Worm (Caenorhabditis elegans) whole organism, L3 larva: ENCODE results near the gene F37C4.8.

ENCODE experiments used
- R02D3.7 ChIP-seq: fragments of 150-350 bp; optimal IDR thresholded peaks from 2 replicates; lab custom pipeline; 2014; ENCODE audit warnings: missing biosample characterization, missing genetic modification characterization
- ama-1 ChIP-seq: fragments of 150-350 bp; optimal IDR thresholded peaks from 2 replicates; lab custom pipeline; 2018
- ceh-16 ChIP-seq: sonication (generic microtip); optimal IDR thresholded peaks from 2 replicates; lab custom pipeline; 2017; ENCODE audit warnings: missing biosample characterization, missing genetic modification characterization
- ceh-28 ChIP-seq: fragments of 150-350 bp; optimal IDR thresholded peaks from 2 replicates; lab custom pipeline; 2014; ENCODE audit warnings: missing biosample characterization, missing genetic modification reagents, missing genetic modification characterization
- elt-2 ChIP-seq: sonication (generic microtip); optimal IDR thresholded peaks from 2 replicates; lab custom pipeline; 2016; ENCODE audit warnings: missing genetic modification reagents, mild to moderate bottlenecking, missing genetic modification characterization, missing compliant biosample characterization
- lin-39 ChIP-seq: fragments of 150-350 bp; optimal IDR thresholded peaks from 2 replicates; lab custom pipeline; 2018; ENCODE audit warnings: missing biosample characterization, missing genetic modification reagents, missing genetic modification characterization
- nhr-28 ChIP-seq: fragments of 150-350 bp; optimal IDR thresholded peaks from 2 replicates; lab custom pipeline; 2014; ENCODE audit warnings: missing biosample characterization, missing genetic modification characterization
- pqm-1 ChIP-seq: fragments of 150-350 bp; optimal IDR thresholded peaks from 2 replicates; lab custom pipeline; 2017; ENCODE audit warnings: missing biosample characterization, missing genetic modification characterization, inconsistent platforms
- sea-2 ChIP-seq: fragments of 150-350 bp; sonication (generic microtip); optimal IDR thresholded peaks from 4 replicates; lab custom pipeline; 2014; ENCODE audit warnings: missing biosample characterization, missing genetic modification reagents, missing genetic modification characterization
- snpc-4 ChIP-seq: fragments of 150-350 bp; optimal IDR thresholded peaks from 2 replicates; lab custom pipeline; 2014; ENCODE audit warnings: missing biosample characterization, missing genetic modification characterization
- tbx-2 ChIP-seq: sonication (generic microtip); optimal IDR thresholded peaks from 2 replicates; lab custom pipeline; 2016; ENCODE audit warnings: mild to moderate bottlenecking, missing genetic modification characterization, missing compliant biosample characterization
- unc-62 ChIP-seq: fragments of 150-350 bp; sonication (generic microtip); optimal IDR thresholded peaks from 4 replicates; lab custom pipeline; 2014; ENCODE audit warnings: missing biosample characterization, missing genetic modification reagents, missing genetic modification characterization
- zag-1 ChIP-seq: fragments of 150-350 bp; optimal IDR thresholded peaks from 2 replicates; lab custom pipeline; 2014; ENCODE audit warnings: missing biosample characterization, missing genetic modification characterization
- ztf-11 ChIP-seq: fragments of 150-350 bp; optimal IDR thresholded peaks from 2 replicates; lab custom pipeline; 2014; ENCODE audit warnings: missing biosample characterization, missing genetic modification characterization

DNA sequence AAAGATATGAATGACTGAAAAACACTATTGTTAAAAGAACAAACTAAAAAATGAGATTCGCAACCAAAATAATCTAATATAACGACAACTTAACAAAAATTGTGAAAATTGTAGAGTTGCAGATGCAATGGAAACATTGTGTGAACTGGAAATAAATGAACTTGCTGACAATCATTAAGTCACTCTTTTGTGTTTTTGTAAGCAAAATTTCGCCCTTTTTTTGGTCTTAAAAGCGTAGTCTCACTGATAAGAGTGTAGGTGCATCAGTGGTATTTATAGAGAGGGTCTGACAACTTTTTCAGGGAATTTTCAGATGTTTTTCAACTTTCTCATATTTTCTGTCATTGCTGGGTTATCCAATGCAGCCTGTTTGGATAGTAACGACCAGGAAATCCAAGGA, 45.1 kb upstream of the F37C4.8 start, which contains the start of gene clec-68:
- no peak for TF ChIP-seq zag-1 (tag; lab: Kevin White, UChicago)
- TF ChIP-seq ama-1 (lab: Kevin White, UChicago), result no peak
- TF ChIP-seq ceh-28 (tag; lab: Kevin White, UChicago), result no peak
- no peak for TF ChIP-seq elt-2 (tag; lab: Kevin White, UChicago)
- TF ChIP-seq nhr-28 (tag; lab: Kevin White, UChicago), result no peak
- TF ChIP-seq tbx-2 (tag; lab: Kevin White, UChicago), result no peak
- TF ChIP-seq R02D3.7 (tag; lab: Kevin White, UChicago), result no peak
- TF ChIP-seq ceh-16 (tag; lab: Kevin White, UChicago), result no peak
- no peak for TF ChIP-seq unc-62
- no peak for TF ChIP-seq ztf-11 (tag; lab: Kevin White, UChicago)
- TF ChIP-seq snpc-4, result no peak
- TF ChIP-seq lin-39, result no peak
- no peak for TF ChIP-seq sea-2 (GFP tag; lab: Kevin White, UChicago)
- no peak for TF ChIP-seq pqm-1 (tag; lab: Kevin White, UChicago)
